Worm (Caenorhabditis elegans) whole organism, young adult: Measurements from ENCODE around the gene ZK218.11.

Source experiments
- F39B2.1 ChIP-seq: fragments of 200-800 bp; sonication (Bioruptor generic); IDR thresholded peaks from 2 replicates; pipeline ENCODE4 v1.3.6; 2022; ENCODE audit warnings: missing genetic modification reagents, missing genetic modification characterization, missing compliant biosample characterization
- Y53G8AR.9 ChIP-seq: fragments of 200-800 bp; sonication (Bioruptor generic); conservative IDR thresholded peaks from 2 replicates; pipeline ENCODE4 v1.3.6; 2022; ENCODE audit warnings: missing genetic modification reagents, missing genetic modification characterization, missing compliant biosample characterization
- Y56A3A.18 ChIP-seq: fragments of 200-800 bp; sonication (Bioruptor generic); IDR thresholded peaks from 2 replicates; pipeline ENCODE4 v1.3.6; 2022; ENCODE audit warnings: missing genetic modification reagents, missing genetic modification characterization, missing compliant biosample characterization
- attf-6 ChIP-seq: fragments of 200-800 bp; sonication (Bioruptor generic); IDR thresholded peaks from 2 replicates; pipeline ENCODE4 v1.3.6; 2022; ENCODE audit warnings: missing genetic modification reagents, missing genetic modification characterization, missing compliant biosample characterization
- dpl-1 ChIP-seq: fragments of 150-350 bp; optimal IDR thresholded peaks from 2 replicates; lab custom pipeline; 2014; ENCODE audit warnings: missing biosample characterization, missing genetic modification reagents, missing genetic modification characterization
- lsl-1 ChIP-seq: fragments of 200-800 bp; sonication (Bioruptor generic); optimal IDR thresholded peaks from 2 replicates; lab custom pipeline; 2018; ENCODE audit warnings: mild to moderate bottlenecking, missing genetic modification characterization, moderate library complexity, missing compliant biosample characterization

ce11 chrV:17105483-17105882 lies 2.7 kb downstream of the ZK218.11 start, which contains the start of gene ZK218.7:
- TF ChIP-seq lsl-1, result no peak
- no peak for TF ChIP-seq Y53G8AR.9 (GFP tag; lab: Robert Waterston, UW)
- no peak for TF ChIP-seq attf-6 (GFP tag; lab: Robert Waterston, UW)
- TF ChIP-seq dpl-1 (GFP tag; lab: Kevin White, UChicago), result no peak
- no peak for TF ChIP-seq F39B2.1 (GFP tag; lab: Robert Waterston, UW)
- no peak for TF ChIP-seq Y56A3A.18 (GFP tag; lab: Robert Waterston, UW)
